Worm (Caenorhabditis elegans) whole organism, L1 larva: Measurements from ENCODE around the gene C37C3.11.
A peak's percentile ranks its signal among the peaks of the same experiment; 100 is the strongest.

Experiments
- C16A3.4 ChIP-seq: fragments of 150-350 bp; optimal IDR thresholded peaks from 2 replicates; lab custom pipeline; 2014; ENCODE audit warnings: missing biosample characterization, missing genetic modification characterization
- F16B12.6 ChIP-seq: fragments of 150-350 bp; optimal IDR thresholded peaks from 2 replicates; lab custom pipeline; 2014; ENCODE audit warnings: missing biosample characterization, missing genetic modification characterization
- ceh-63 ChIP-seq: fragments of 200-800 bp; sonication (Bioruptor generic); optimal IDR thresholded peaks from 2 replicates; lab custom pipeline; 2018; ENCODE audit warnings: mild to moderate bottlenecking, missing genetic modification characterization, missing compliant biosample characterization
- ceh-8 ChIP-seq: fragments of 200-800 bp; sonication (Bioruptor generic); optimal IDR thresholded peaks from 2 replicates; lab custom pipeline; 2018; ENCODE audit warnings: mild to moderate bottlenecking, missing genetic modification characterization, moderate library complexity, missing compliant biosample characterization
- ceh-88 ChIP-seq: fragments of 200-800 bp; sonication (Bioruptor generic); IDR thresholded peaks from 2 replicates; pipeline ENCODE4 v1.3.6; 2022; ENCODE audit warnings: missing genetic modification characterization, missing compliant biosample characterization
- ceh-90 ChIP-seq: sonication (generic microtip); optimal IDR thresholded peaks from 2 replicates; lab custom pipeline; 2016; ENCODE audit warnings: missing genetic modification characterization, missing compliant biosample characterization
- efl-1 ChIP-seq, 4 experiments: fragments of 150-350 bp; optimal IDR thresholded peaks in 3 of 4; peaks in 1 of 4; 1 replicate in 1 of 4; 2 replicates in 3 of 4; lab custom pipeline; 2014; ENCODE audit warnings: missing biosample characterization in 2 of 4, missing genetic modification characterization in 2 of 4, missing genetic modification reagents in 2 of 4
- efl-3 ChIP-seq: fragments of 200-800 bp; sonication (Bioruptor generic); optimal IDR thresholded peaks from 2 replicates; lab custom pipeline; 2018; ENCODE audit warnings: mild to moderate bottlenecking, missing genetic modification characterization, missing compliant biosample characterization
- egl-27 ChIP-seq, 2 experiments: fragments of 150-350 bp in 1 of 2; sonication (generic microtip); optimal IDR thresholded peaks; 3 replicates each; lab custom pipeline; 2017 to 2018; ENCODE audit warnings: missing biosample characterization in 2 of 2, missing genetic modification characterization in 2 of 2, missing genetic modification reagents in 2 of 2
- elt-2 ChIP-seq: sonication (generic microtip); optimal IDR thresholded peaks from 2 replicates; lab custom pipeline; 2016; ENCODE audit warnings: missing genetic modification characterization, mild to moderate bottlenecking, inconsistent platforms, missing compliant biosample characterization, missing genetic modification reagents
- elt-3 ChIP-seq, 6 experiments: fragments of 150-350 bp in 1 of 6; sonication (generic microtip); optimal IDR thresholded peaks; 2 replicates each; lab custom pipeline; 2017 to 2018; ENCODE audit warnings: missing biosample characterization in 6 of 6, missing genetic modification characterization in 6 of 6, inconsistent platforms in 1 of 6
- fkh-4 ChIP-seq: sonication (generic microtip); optimal IDR thresholded peaks from 2 replicates; lab custom pipeline; 2016; ENCODE audit warnings: missing compliant biosample characterization, missing genetic modification characterization, borderline replicate concordance
- fkh-8 ChIP-seq: sonication (generic microtip); optimal IDR thresholded peaks from 2 replicates; lab custom pipeline; 2016; ENCODE audit warnings: mild to moderate bottlenecking, missing genetic modification characterization, missing compliant biosample characterization
- fos-1 ChIP-seq: fragments of 150-350 bp; optimal IDR thresholded peaks from 2 replicates; lab custom pipeline; 2014; ENCODE audit warnings: missing biosample characterization, missing genetic modification characterization
- grh-1 ChIP-seq: fragments of 200-800 bp; sonication (Bioruptor generic); IDR thresholded peaks from 2 replicates; pipeline ENCODE4 v1.3.6; 2022; ENCODE audit warnings: missing genetic modification reagents, missing genetic modification characterization, missing compliant biosample characterization
- hpl-2 ChIP-seq: fragments of 150-350 bp; optimal IDR thresholded peaks from 2 replicates; lab custom pipeline; 2014; ENCODE audit warnings: missing biosample characterization, missing genetic modification reagents, missing genetic modification characterization
- isw-1 ChIP-seq: fragments of 200-800 bp; sonication (Bioruptor generic); IDR thresholded peaks from 2 replicates; pipeline ENCODE4 v1.3.6; 2022; ENCODE audit warnings: missing genetic modification characterization, missing compliant biosample characterization
- lin-14 ChIP-seq: fragments of 200-800 bp; sonication (Bioruptor generic); optimal IDR thresholded peaks from 2 replicates; lab custom pipeline; 2018; ENCODE audit warnings: mild to moderate bottlenecking, missing genetic modification characterization, moderate library complexity, missing compliant biosample characterization
- lin-15B ChIP-seq: fragments of 150-350 bp; sonication (generic microtip); optimal IDR thresholded peaks from 3 replicates; lab custom pipeline; 2014; ENCODE audit warnings: missing biosample characterization, missing genetic modification characterization
- lin-35 ChIP-seq, 2 experiments: fragments of 150-350 bp; optimal IDR thresholded peaks; 2 replicates each; lab custom pipeline; 2014; ENCODE audit warnings: missing biosample characterization in 2 of 2, missing genetic modification characterization in 2 of 2, missing genetic modification reagents in 2 of 2
- lsy-2 ChIP-seq, 2 experiments: fragments of 150-350 bp; optimal IDR thresholded peaks; 2 replicates each; lab custom pipeline; 2014; ENCODE audit warnings: missing biosample characterization in 2 of 2, missing genetic modification characterization in 2 of 2
- mab-9 ChIP-seq: fragments of 200-800 bp; sonication (Bioruptor generic); IDR thresholded peaks from 2 replicates; pipeline ENCODE4 v1.3.6; 2022; ENCODE audit warnings: missing genetic modification reagents, missing genetic modification characterization, missing compliant biosample characterization
- mdl-1 ChIP-seq, 2 experiments: fragments of 150-350 bp; optimal IDR thresholded peaks; 2 replicates each; lab custom pipeline; 2014 to 2017; ENCODE audit warnings: missing biosample characterization in 2 of 2, missing genetic modification characterization in 2 of 2, inconsistent platforms in 1 of 2
- mef-2 ChIP-seq: fragments of 150-350 bp; optimal IDR thresholded peaks from 2 replicates; lab custom pipeline; 2014; ENCODE audit warnings: missing biosample characterization, missing genetic modification characterization
- mep-1 ChIP-seq: fragments of 150-350 bp; optimal IDR thresholded peaks from 2 replicates; lab custom pipeline; 2014; ENCODE audit warnings: missing biosample characterization, missing genetic modification characterization
- nhr-20 ChIP-seq: sonication (generic microtip); optimal IDR thresholded peaks from 2 replicates; lab custom pipeline; 2016; ENCODE audit warnings: mild to moderate bottlenecking, missing genetic modification characterization, missing compliant biosample characterization
- nhr-237 ChIP-seq: fragments of 150-350 bp; optimal IDR thresholded peaks from 2 replicates; lab custom pipeline; 2014; ENCODE audit warnings: missing biosample characterization, missing genetic modification characterization
- nhr-28 ChIP-seq: fragments of 150-350 bp; optimal IDR thresholded peaks from 2 replicates; lab custom pipeline; 2014; ENCODE audit warnings: missing biosample characterization, missing genetic modification characterization
- nhr-47 ChIP-seq: sonication (generic microtip); optimal IDR thresholded peaks from 2 replicates; lab custom pipeline; 2016; ENCODE audit warnings: mild to moderate bottlenecking, missing genetic modification characterization, moderate library complexity, missing compliant biosample characterization
- nhr-71 ChIP-seq: sonication (generic microtip); optimal IDR thresholded peaks from 2 replicates; lab custom pipeline; 2016; ENCODE audit warnings: mild to moderate bottlenecking, missing genetic modification characterization, moderate library complexity, missing compliant biosample characterization
- nhr-77 ChIP-seq: fragments of 150-350 bp; optimal IDR thresholded peaks from 2 replicates; lab custom pipeline; 2014; ENCODE audit warnings: missing biosample characterization, missing genetic modification characterization
- nhr-84 ChIP-seq: sonication (generic microtip); optimal IDR thresholded peaks from 2 replicates; lab custom pipeline; 2017; ENCODE audit warnings: missing biosample characterization, missing genetic modification characterization
- nhr-85 ChIP-seq: sonication (generic microtip); peaks from one replicate; lab custom pipeline; 2016; ENCODE audit warnings: missing genetic modification characterization, inconsistent platforms, missing compliant biosample characterization
- nhr-90 ChIP-seq: sonication (generic microtip); optimal IDR thresholded peaks from 2 replicates; lab custom pipeline; 2016; ENCODE audit warnings: mild to moderate bottlenecking, missing genetic modification characterization, missing compliant biosample characterization; ENCODE audit not compliant: poor library complexity
- skn-1 ChIP-seq: fragments of 150-350 bp; optimal IDR thresholded peaks from 2 replicates; lab custom pipeline; 2014; ENCODE audit warnings: missing biosample characterization, missing genetic modification characterization
- snpc-4 ChIP-seq: fragments of 150-350 bp; optimal IDR thresholded peaks from 2 replicates; lab custom pipeline; 2014; ENCODE audit warnings: missing biosample characterization, missing genetic modification characterization
- snu-23 ChIP-seq: sonication (generic microtip); optimal IDR thresholded peaks from 2 replicates; lab custom pipeline; 2016; ENCODE audit warnings: missing genetic modification characterization, missing compliant biosample characterization
- sox-4 ChIP-seq: sonication (generic microtip); optimal IDR thresholded peaks from 2 replicates; lab custom pipeline; 2016; ENCODE audit warnings: missing genetic modification characterization, missing compliant biosample characterization
- tbx-2 ChIP-seq: sonication (generic microtip); optimal IDR thresholded peaks from 2 replicates; lab custom pipeline; 2016; ENCODE audit warnings: missing genetic modification characterization, missing compliant biosample characterization
- unc-130 ChIP-seq: fragments of 150-350 bp; optimal IDR thresholded peaks from 2 replicates; lab custom pipeline; 2017; ENCODE audit warnings: missing biosample characterization, missing genetic modification characterization, inconsistent platforms
- unc-62 ChIP-seq: fragments of 150-350 bp; optimal IDR thresholded peaks from 2 replicates; lab custom pipeline; 2014; ENCODE audit warnings: missing biosample characterization, missing genetic modification reagents, missing genetic modification characterization
- unc-86 ChIP-seq: sonication (generic microtip); optimal IDR thresholded peaks from 2 replicates; lab custom pipeline; 2016; ENCODE audit warnings: missing genetic modification characterization, missing compliant biosample characterization
- unc-98 ChIP-seq: fragments of 200-800 bp; sonication (Bioruptor generic); IDR thresholded peaks from 2 replicates; pipeline ENCODE4 v1.3.6; 2022; ENCODE audit warnings: missing genetic modification characterization, missing compliant biosample characterization
- zag-1 ChIP-seq: fragments of 150-350 bp; optimal IDR thresholded peaks from 2 replicates; lab custom pipeline; 2014; ENCODE audit warnings: missing biosample characterization, missing genetic modification characterization
- ztf-11 ChIP-seq, 2 experiments: sonication (generic microtip); optimal IDR thresholded peaks; 2 replicates each; lab custom pipeline; 2016 to 2017; ENCODE audit warnings: missing genetic modification characterization in 2 of 2, missing biosample characterization in 1 of 2, missing compliant biosample characterization in 1 of 2
- ztf-4 ChIP-seq: fragments of 150-350 bp; optimal IDR thresholded peaks from 2 replicates; lab custom pipeline; 2014; ENCODE audit warnings: missing biosample characterization, missing genetic modification characterization

The C37C3.11 gene

DNA sequence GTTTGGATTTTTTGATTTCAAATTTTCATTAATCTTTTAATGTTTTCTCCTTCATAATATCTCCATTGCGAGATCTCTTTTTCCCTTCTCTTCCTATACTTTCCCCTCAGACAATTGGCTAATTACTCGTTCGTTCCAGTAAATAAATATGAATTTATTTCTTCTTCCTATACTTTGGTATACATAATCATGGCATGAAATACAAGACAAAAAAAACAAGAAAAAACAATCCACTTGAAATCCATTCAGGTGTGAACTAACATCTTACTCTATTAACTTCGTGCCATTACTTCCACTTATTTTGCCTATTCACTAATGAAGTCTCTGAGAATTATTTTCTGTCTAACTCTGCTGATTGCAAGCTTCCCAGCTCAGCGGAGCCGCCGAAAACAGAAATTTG, 22.3 kb downstream of the C37C3.11 start, which contains the start of gene grd-8:
TSS of gene grd-8 (plus strand) at position 301 of the 400 bp plus-strand sequence.
- no peak for TF ChIP-seq F16B12.6
- no peak for TF ChIP-seq egl-27 (tag; optimal IDR thresholded peaks at IDR 0.05; lab: Kevin White, UChicago)
- TF ChIP-seq elt-2 (tag; lab: Kevin White, UChicago), result no peak
- TF ChIP-seq mef-2 (tag; lab: Kevin White, UChicago), result no peak
- TF ChIP-seq fos-1 (tag; lab: Kevin White, UChicago), result no peak
- TF ChIP-seq mdl-1 (tag; optimal IDR thresholded peaks at IDR 0.05; lab: Kevin White, UChicago), result no peak
- TF ChIP-seq lsy-2 (tag; optimal IDR thresholded peaks at IDR 0.05; lab: Kevin White, UChicago), result no peak
- no peak for TF ChIP-seq ceh-88 (GFP tag; lab: Robert Waterston, UW)
- no peak for TF ChIP-seq efl-1 (optimal IDR thresholded peaks at IDR 0.05; lab: Kevin White, UChicago)
- no peak for TF ChIP-seq efl-1 (GFP tag; optimal IDR thresholded peaks at IDR 0.05 in 1 of 2; lab: Kevin White, UChicago)
- no peak for TF ChIP-seq ztf-4
- TF ChIP-seq lin-15B, result no peak
- no peak for TF ChIP-seq fkh-4 (tag; lab: Kevin White, UChicago)
- TF ChIP-seq hpl-2 (GFP tag; lab: Kevin White, UChicago), result no peak
- no peak for TF ChIP-seq unc-62 (GFP tag; lab: Kevin White, UChicago)
- TF ChIP-seq nhr-28 (tag; lab: Kevin White, UChicago), result no peak
- TF ChIP-seq tbx-2 (tag; lab: Kevin White, UChicago), result no peak
- no peak for TF ChIP-seq unc-86 (tag; lab: Kevin White, UChicago)
- TF ChIP-seq snpc-4, result no peak
- no peak for TF ChIP-seq ceh-90 (tag; lab: Kevin White, UChicago)

DNA sequence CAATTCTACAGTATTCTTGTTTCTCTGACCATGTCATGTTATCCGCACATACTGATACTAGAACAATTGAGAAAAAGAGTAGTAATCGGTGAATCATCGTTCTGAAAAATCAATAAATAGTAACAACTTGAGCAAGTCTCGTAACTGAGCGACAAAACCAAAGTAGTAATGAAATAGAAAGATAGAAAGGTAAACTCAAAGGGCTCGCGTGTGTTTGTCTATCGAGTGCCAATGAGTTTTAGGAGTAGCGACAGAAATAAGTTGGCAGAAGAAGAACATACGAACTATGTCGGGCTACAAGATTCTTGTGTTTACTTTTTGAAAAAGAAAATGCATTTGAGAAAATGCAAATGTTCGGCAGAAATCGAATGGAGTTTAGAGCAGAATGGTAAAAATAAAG, 25.1 kb downstream of the C37C3.11 start, which contains the start of gene C37C3.12:
TSS of gene C37C3.12 (minus strand) at position 101 of the 400 bp plus-strand sequence.
- TF ChIP-seq fos-1 (tag; lab: Kevin White, UChicago) (no peak), lin-14 (GFP tag; lab: Kevin White, UChicago) (no peak), ceh-63 (no peak), nhr-71 (tag; lab: Kevin White, UChicago) (no peak), elt-2 (tag; lab: Kevin White, UChicago) (no peak), ceh-8 (GFP tag; lab: Kevin White, UChicago) (no peak), unc-130 (tag; lab: Kevin White, UChicago) (no peak), zag-1 (tag; lab: Kevin White, UChicago) (no peak), C16A3.4 (tag; lab: Kevin White, UChicago) (no peak), mep-1 (no peak), isw-1 (no peak)

DNA sequence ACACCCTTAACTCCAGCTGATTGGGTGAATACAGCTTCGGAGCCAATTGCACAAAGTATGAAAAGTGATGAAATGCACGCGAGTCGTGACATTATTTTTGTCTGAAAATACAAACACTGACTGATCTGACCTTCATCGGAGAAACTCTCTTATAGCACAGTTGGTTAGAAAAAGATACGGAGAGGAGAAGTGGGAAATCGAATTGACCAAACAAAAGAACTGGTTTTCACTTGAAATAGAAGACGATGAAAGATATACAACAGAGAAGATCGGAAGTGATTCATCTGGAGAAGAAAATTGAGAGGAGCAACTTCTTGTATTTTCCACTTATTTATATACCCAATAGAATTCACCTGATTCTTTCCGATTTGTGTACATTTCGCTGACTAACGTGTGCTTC, 26.8 kb downstream of the C37C3.11 start, which contains the start of gene ttr-33:
TSS of gene ttr-33 (minus strand) at position 101 of the 400 bp plus-strand sequence.
- TF ChIP-seq elt-3 (tag; optimal IDR thresholded peaks at IDR 0.05; lab: Kevin White, UChicago) (peak in 1 of 6 experiments; percentile 3), grh-1 (no peak)

- TF ChIP-seq nhr-85 (peak; percentile 86), nhr-84 (tag; lab: Kevin White, UChicago) (no peak), elt-3 (tag; optimal IDR thresholded peaks at IDR 0.05; lab: Kevin White, UChicago) (peak in 3 of 6 experiments; percentile 43 to 83 (median 68)), grh-1 (no peak), skn-1 (tag; lab: Kevin White, UChicago) (no peak), egl-27 (tag; optimal IDR thresholded peaks at IDR 0.05; lab: Kevin White, UChicago) (no peak), nhr-47 (tag; lab: Kevin White, UChicago) (peak; percentile 24), snu-23 (peak; percentile 53), sox-4 (tag; lab: Kevin White, UChicago) (no peak), lin-35 (GFP tag; optimal IDR thresholded peaks at IDR 0.05; lab: Kevin White, UChicago) (peak in 1 of 2 experiments; percentile 43), nhr-90 (tag; lab: Kevin White, UChicago) (peak; percentile 67), nhr-20 (peak; percentile 57), fkh-8 (tag; lab: Kevin White, UChicago) (no peak), efl-3 (GFP tag; lab: Kevin White, UChicago) (no peak), unc-130 (tag; lab: Kevin White, UChicago) (no peak), mab-9 (GFP tag; lab: Robert Waterston, UW) (no peak), ztf-11 (tag; optimal IDR thresholded peaks at IDR 0.05; lab: Kevin White, UChicago) (no peak), lin-14 (GFP tag; lab: Kevin White, UChicago) (peak; percentile 51), unc-98 (GFP tag; lab: Robert Waterston, UW) (no peak), unc-86 (tag; lab: Kevin White, UChicago) (no peak), nhr-77 (tag; lab: Kevin White, UChicago) (no peak), nhr-71 (tag; lab: Kevin White, UChicago) (peak; percentile 72), unc-62 (GFP tag; lab: Kevin White, UChicago) (no peak), nhr-237 (tag; lab: Kevin White, UChicago) (no peak), efl-1 (optimal IDR thresholded peaks at IDR 0.05; lab: Kevin White, UChicago) (no peak), efl-1 (GFP tag; optimal IDR thresholded peaks at IDR 0.05 in 1 of 2; lab: Kevin White, UChicago) (no peak)
Measured at ce11 chrV:7836911-7837310, 27.7 kb downstream of the C37C3.11 start, which contains the start of gene txt-5. txt-5 (minus strand) TSS chrV:7837134.
